Worm (Caenorhabditis elegans) whole organism, early embryonic: ENCODE results near the gene srg-41.

Source experiments
- ceh-13 ChIP-seq: fragments of 200-800 bp; sonication (Bioruptor generic); optimal IDR thresholded peaks from 2 replicates; lab custom pipeline; 2018; ENCODE audit warnings: mild to moderate bottlenecking, missing genetic modification characterization, missing compliant biosample characterization
- flt-1 ChIP-seq: fragments of 200-800 bp; sonication (Bioruptor generic); IDR thresholded peaks from 2 replicates; pipeline ENCODE4 v1.3.6; 2022; ENCODE audit warnings: missing genetic modification characterization, missing compliant biosample characterization
- hmbx-1 ChIP-seq: sonication (generic microtip); optimal IDR thresholded peaks from 2 replicates; lab custom pipeline; 2016; ENCODE audit warnings: mild to moderate bottlenecking, missing genetic modification characterization, missing compliant biosample characterization
- hmg-4 ChIP-seq: fragments of 200-800 bp; sonication (Bioruptor generic); optimal IDR thresholded peaks from 2 replicates; lab custom pipeline; 2018; ENCODE audit warnings: mild to moderate bottlenecking, missing genetic modification characterization, missing compliant biosample characterization

DNA sequence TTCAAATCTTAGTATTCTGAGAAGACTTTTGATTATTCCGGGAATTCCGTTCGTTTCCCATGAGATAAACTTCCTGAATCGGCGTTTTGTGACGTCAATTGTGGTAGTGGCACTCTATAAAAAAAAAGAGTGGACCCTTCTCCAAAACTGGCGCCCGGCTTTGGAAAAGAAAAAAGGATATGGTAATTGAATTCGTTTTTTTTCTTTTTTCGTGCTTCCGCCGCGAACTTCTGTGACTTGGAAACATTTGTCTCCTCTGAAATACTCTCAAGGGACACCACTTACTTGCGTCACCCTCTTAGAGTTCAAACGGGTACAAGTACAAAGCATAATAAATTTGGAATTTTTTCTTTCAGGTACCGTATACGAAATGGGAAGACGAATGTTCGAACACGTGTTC lies 11.0 kb upstream of the srg-41 start:
- TF ChIP-seq flt-1 (no peak), ceh-13 (GFP tag; lab: Kevin White, UChicago) (no peak), hmbx-1 (tag; lab: Kevin White, UChicago) (no peak), hmg-4 (GFP tag; lab: Kevin White, UChicago) (no peak)
